Worm (Caenorhabditis elegans): Measurements from ENCODE around the gene sma-4.

The sma-4 gene

DNA sequence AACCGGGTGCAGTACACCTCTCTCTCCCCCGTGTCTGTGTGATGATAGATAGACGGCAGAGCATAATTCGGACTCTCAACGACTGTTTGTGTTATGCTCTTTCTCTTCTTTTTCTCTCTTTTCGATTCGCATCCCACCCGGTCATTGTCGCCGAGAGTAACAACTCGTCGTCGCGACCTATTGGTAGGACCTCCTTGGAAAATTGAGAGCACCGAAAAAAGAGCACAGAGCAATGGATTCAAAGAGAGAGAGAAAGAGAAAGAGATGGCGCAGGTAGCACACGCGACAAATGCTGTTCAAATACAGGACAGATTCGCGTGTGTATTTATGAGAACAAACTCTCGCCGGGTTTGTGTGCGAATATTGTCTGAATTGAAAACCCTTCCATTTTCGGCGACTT is 27.6 kb downstream of the sma-4 start:
- TF ChIP-seq sptf-1 (tag; optimal IDR thresholded peaks at IDR 0.05) = no peak
- no peak for TF ChIP-seq pqm-1 (tag; optimal IDR thresholded peaks at IDR 0.05)
- TF ChIP-seq nhr-47 (tag; optimal IDR thresholded peaks at IDR 0.05) = peak; percentile 13
- TF ChIP-seq elt-2 (tag; optimal IDR thresholded peaks at IDR 0.05) = no peak
- TF ChIP-seq hpl-2 (GFP tag; optimal IDR thresholded peaks at IDR 0.05) = no peak
- TF ChIP-seq lin-14 (GFP tag; optimal IDR thresholded peaks at IDR 0.05) = peak; percentile 75
- no peak for TF ChIP-seq unc-30 (tag; optimal IDR thresholded peaks at IDR 0.05)
- TF ChIP-seq vab-15 (tag; optimal IDR thresholded peaks at IDR 0.05) = no peak
- TF ChIP-seq ama-1 (optimal IDR thresholded peaks at IDR 0.05) = no peak
- no peak for TF ChIP-seq aha-1 (tag; optimal IDR thresholded peaks at IDR 0.05)
- TF ChIP-seq Y116A8C.19 (tag; optimal IDR thresholded peaks at IDR 0.05; ENCODE audit: borderline replicate concordance) = no peak
- no peak for TF ChIP-seq ceh-90 (tag; optimal IDR thresholded peaks at IDR 0.05)
- no peak for TF ChIP-seq elt-3 (tag; optimal IDR thresholded peaks at IDR 0.05)
- no peak for TF ChIP-seq dpl-1 (GFP tag; optimal IDR thresholded peaks at IDR 0.05)
- no peak for TF ChIP-seq swsn-7 (tag; optimal IDR thresholded peaks at IDR 0.05)
- TF ChIP-seq isw-1 (GFP tag; IDR thresholded peaks at IDR 0.05) = no peak
- TF ChIP-seq efl-3 (GFP tag; optimal IDR thresholded peaks at IDR 0.05) = no peak
- peak in 1 of 2 experiments; percentile 4 for TF ChIP-seq efl-1 (optimal IDR thresholded peaks at IDR 0.05)
- TF ChIP-seq efl-1 (GFP tag; optimal IDR thresholded peaks at IDR 0.05 in 1 of 2) = peak in 1 of 2 experiments; percentile 94
- TF ChIP-seq C04F5.9 (tag; optimal IDR thresholded peaks at IDR 0.05) = no peak
- TF ChIP-seq nhr-76 (tag; optimal IDR thresholded peaks at IDR 0.05) = no peak
- no peak for TF ChIP-seq nhr-85 (tag)
- no peak for TF ChIP-seq C16A3.4 (tag; optimal IDR thresholded peaks at IDR 0.05)
- TF ChIP-seq lin-15B (tag; optimal IDR thresholded peaks at IDR 0.05) = no peak
- TF ChIP-seq fkh-10 (GFP tag; optimal IDR thresholded peaks at IDR 0.05) = no peak
- no peak for TF ChIP-seq tlp-1 (tag; optimal IDR thresholded peaks at IDR 0.05)
- TF ChIP-seq nhr-20 (tag; optimal IDR thresholded peaks at IDR 0.05) = peak; percentile 34
- TF ChIP-seq alr-1 (tag; optimal IDR thresholded peaks at IDR 0.05; ENCODE audit: borderline replicate concordance) = no peak
- no peak for TF ChIP-seq snu-23 (GFP tag; optimal IDR thresholded peaks at IDR 0.05)
- TF ChIP-seq lin-39 (tag; optimal IDR thresholded peaks at IDR 0.05) = no peak
- peak; percentile 19 for TF ChIP-seq skn-1 (tag; optimal IDR thresholded peaks at IDR 0.05)
- no peak for TF ChIP-seq lin-13 (GFP tag; optimal IDR thresholded peaks at IDR 0.05)
- no peak for TF ChIP-seq grh-1 (GFP tag; IDR thresholded peaks at IDR 0.05)
- no peak for TF ChIP-seq nhr-90 (tag; optimal IDR thresholded peaks at IDR 0.05; ENCODE audit: poor library complexity)
- TF ChIP-seq ces-1 (GFP tag; optimal IDR thresholded peaks at IDR 0.05) = no peak
- no peak for TF ChIP-seq pax-3 (tag; optimal IDR thresholded peaks at IDR 0.05)
- TF ChIP-seq lin-35 (GFP tag; optimal IDR thresholded peaks at IDR 0.05) = no peak
- no peak for TF ChIP-seq nhr-11 (tag; optimal IDR thresholded peaks at IDR 0.05)
- TF ChIP-seq fkh-4 (tag; optimal IDR thresholded peaks at IDR 0.05; ENCODE audit: borderline replicate concordance) = no peak
- no peak for TF ChIP-seq ztf-11 (tag; optimal IDR thresholded peaks at IDR 0.05)
- no peak for TF ChIP-seq ztf-4 (tag; optimal IDR thresholded peaks at IDR 0.05)
- TF ChIP-seq unc-98 (GFP tag; IDR thresholded peaks at IDR 0.05) = no peak
- no peak for TF ChIP-seq ceh-88 (GFP tag; IDR thresholded peaks at IDR 0.05)
- TF ChIP-seq ets-5 (GFP tag; IDR thresholded peaks at IDR 0.05) = no peak
- no peak for TF ChIP-seq egl-27 (tag; optimal IDR thresholded peaks at IDR 0.05)
- no peak for TF ChIP-seq egl-13 (tag; optimal IDR thresholded peaks at IDR 0.05)
- no peak for TF ChIP-seq xbp-1 (tag; optimal IDR thresholded peaks at IDR 0.05)
- peak; percentile 40 for TF ChIP-seq mep-1 (tag; optimal IDR thresholded peaks at IDR 0.05)
- TF ChIP-seq mab-9 (GFP tag; IDR thresholded peaks at IDR 0.05) = no peak
- no peak for TF ChIP-seq nhr-237 (tag; optimal IDR thresholded peaks at IDR 0.05)
- no peak for TF ChIP-seq zip-4 (GFP tag; optimal IDR thresholded peaks at IDR 0.05)
- no peak for TF ChIP-seq jun-1 (tag; optimal IDR thresholded peaks at IDR 0.05)
- peak; percentile 10 for TF ChIP-seq fkh-8 (tag; optimal IDR thresholded peaks at IDR 0.05)
- TF ChIP-seq lir-3 (tag; optimal IDR thresholded peaks at IDR 0.05; ENCODE audit: poor library complexity) = no peak
